Worm (Caenorhabditis elegans): ENCODE results near the gene R04D3.2.

Gene R04D3.2

ce11 chrX:13333835-13334234, 47.4 kb upstream of the R04D3.2 start, which contains the start of gene F46G10.4 (continued):
- no peak for TF ChIP-seq duxl-1 (tag; optimal IDR thresholded peaks at IDR 0.05; ENCODE audit: poor library complexity)
- no peak for TF ChIP-seq aha-1 (tag)
- no peak for TF ChIP-seq lin-29 (GFP tag; IDR thresholded peaks at IDR 0.05)
- TF ChIP-seq daf-16 (GFP tag; optimal IDR thresholded peaks at IDR 0.05), result no peak
- TF ChIP-seq daf-16 (tag; optimal IDR thresholded peaks at IDR 0.05), result peak; percentile 81
- no peak for TF ChIP-seq madf-5 (GFP tag; IDR thresholded peaks at IDR 0.05)
- TF ChIP-seq tag-97 (GFP tag; IDR thresholded peaks at IDR 0.05), result no peak
- TF ChIP-seq hmg-1.1 (GFP tag; IDR thresholded peaks at IDR 0.05), result no peak
- no peak for TF ChIP-seq skn-1 (tag; optimal IDR thresholded peaks at IDR 0.05)
- no peak for TF ChIP-seq set-16 (GFP tag; IDR thresholded peaks at IDR 0.05)
- TF ChIP-seq nhr-48 (tag; optimal IDR thresholded peaks at IDR 0.05), result no peak
- TF ChIP-seq F44E2.7 (GFP tag; IDR thresholded peaks at IDR 0.05), result no peak
- no peak for TF ChIP-seq lin-13 (GFP tag; optimal IDR thresholded peaks at IDR 0.05)
- TF ChIP-seq F26F4.8 (GFP tag; conservative IDR thresholded peaks at IDR 0.05), result no peak
- TF ChIP-seq nhr-28 (tag; optimal IDR thresholded peaks at IDR 0.05), result peak; percentile 55
- no peak for TF ChIP-seq arid-1 (GFP tag; conservative IDR thresholded peaks at IDR 0.05)
- no peak for TF ChIP-seq egl-27 (tag; optimal IDR thresholded peaks at IDR 0.05)
- no peak for TF ChIP-seq mep-1 (tag; optimal IDR thresholded peaks at IDR 0.05)
- no peak for TF ChIP-seq mxl-2 (GFP tag; conservative IDR thresholded peaks at IDR 0.05)
- TF ChIP-seq mdl-1 (tag; optimal IDR thresholded peaks at IDR 0.05), result peak in 1 of 2 experiments; percentile 41
- TF ChIP-seq ces-1 (GFP tag; optimal IDR thresholded peaks at IDR 0.05), result no peak
- no peak for TF ChIP-seq daf-12 (tag; optimal IDR thresholded peaks at IDR 0.05)
- peak; percentile 90 for TF ChIP-seq pqm-1 (tag; optimal IDR thresholded peaks at IDR 0.05)
- no peak for TF ChIP-seq rbr-2 (tag; optimal IDR thresholded peaks at IDR 0.05)
- TF ChIP-seq daf-8 (GFP tag; IDR thresholded peaks at IDR 0.05), result no peak
- peak; percentile 61 for TF ChIP-seq nhr-77 (tag; optimal IDR thresholded peaks at IDR 0.05)
- TF ChIP-seq zfp-3 (GFP tag; conservative IDR thresholded peaks at IDR 0.05), result no peak
- no peak for TF ChIP-seq lin-39 (tag; optimal IDR thresholded peaks at IDR 0.05)
- no peak for TF ChIP-seq ztf-11 (tag; optimal IDR thresholded peaks at IDR 0.05)
- no peak for TF ChIP-seq egl-43 (GFP tag; IDR thresholded peaks at IDR 0.05)
- no peak for TF ChIP-seq mes-2 (tag; optimal IDR thresholded peaks at IDR 0.05; ENCODE audit: poor library complexity, severe bottlenecking)
- TF ChIP-seq F49E8.2 (tag; optimal IDR thresholded peaks at IDR 0.05; ENCODE audit: borderline replicate concordance), result no peak
- TF ChIP-seq zip-11 (GFP tag; IDR thresholded peaks at IDR 0.05), result no peak
- no peak for TF ChIP-seq unc-39 (tag; optimal IDR thresholded peaks at IDR 0.05)
- no peak for TF ChIP-seq fos-1 (tag; optimal IDR thresholded peaks at IDR 0.05)
- TF ChIP-seq ceh-32 (tag; optimal IDR thresholded peaks at IDR 0.05; ENCODE audit: poor library complexity), result no peak
- TF ChIP-seq lim-7 (GFP tag; IDR thresholded peaks at IDR 0.05), result no peak
- no peak for TF ChIP-seq lin-15B (tag; optimal IDR thresholded peaks at IDR 0.05)
- no peak for TF ChIP-seq nhr-237 (tag; optimal IDR thresholded peaks at IDR 0.05)
- peak; percentile 50 for TF ChIP-seq dve-1 (tag; optimal IDR thresholded peaks at IDR 0.05; ENCODE audit: insufficient read depth)
- TF ChIP-seq php-3 (GFP tag; IDR thresholded peaks at IDR 0.05), result 0 out of 2 replicates have a peak, but pooled peaks have one; percentile 23
- TF ChIP-seq unc-130 (GFP tag; optimal IDR thresholded peaks at IDR 0.05), result no peak
- no peak for TF ChIP-seq lir-3 (tag; optimal IDR thresholded peaks at IDR 0.05)
- TF ChIP-seq snpc-4 (tag; optimal IDR thresholded peaks at IDR 0.05), result no peak
- TF ChIP-seq Y5F2A.4 (GFP tag; optimal IDR thresholded peaks at IDR 0.05), result no peak
- TF ChIP-seq zag-1 (tag; optimal IDR thresholded peaks at IDR 0.05), result no peak
- no peak for TF ChIP-seq gei-8 (GFP tag; optimal IDR thresholded peaks at IDR 0.05)
- TF ChIP-seq nhr-6 (tag; optimal IDR thresholded peaks at IDR 0.05), result no peak
- TF ChIP-seq ceh-28 (tag; optimal IDR thresholded peaks at IDR 0.05), result no peak
- no peak for TF ChIP-seq jun-1 (tag; optimal IDR thresholded peaks at IDR 0.05)
- TF ChIP-seq ceh-20 (GFP tag; IDR thresholded peaks at IDR 0.05), result no peak
- TF ChIP-seq zfp-2 (tag; optimal IDR thresholded peaks at IDR 0.05), result no peak
- no peak for TF ChIP-seq madf-9 (GFP tag; conservative IDR thresholded peaks at IDR 0.05)
- no peak for TF ChIP-seq vab-7 (GFP tag; IDR thresholded peaks at IDR 0.05)
